Fruit fly (Drosophila melanogaster): Measurements from ENCODE around the gene SmB.

dm6 chr2L:10408122-10408576 lies 18.3 kb downstream of the SmB start, which contains the start of the genes Ip259 and RpS27A:
- no peak for TF ChIP-seq lola (GFP tag; optimal IDR thresholded peaks at IDR 0.05)
- peak; percentile 26 for TF ChIP-seq dsf (GFP tag; optimal IDR thresholded peaks at IDR 0.05; ENCODE audit: borderline replicate concordance)
- TF ChIP-seq CrebA (GFP tag; optimal IDR thresholded peaks at IDR 0.05; ENCODE audit: borderline replicate concordance) = no peak
- TF ChIP-seq sv (GFP tag; optimal IDR thresholded peaks at IDR 0.05) = no peak
- TF ChIP-seq Dif (GFP tag; optimal IDR thresholded peaks at IDR 0.05; ENCODE audit: partially characterized antibody) = peak; percentile 39
- TF ChIP-seq Abd-B (GFP tag; optimal IDR thresholded peaks at IDR 0.05) = no peak
- no peak for TF ChIP-seq usp (GFP tag; optimal IDR thresholded peaks at IDR 0.05)
- TF ChIP-seq ey (GFP tag; optimal IDR thresholded peaks at IDR 0.05) = peak; percentile 37
- TF ChIP-seq woc (GFP tag; optimal IDR thresholded peaks at IDR 0.05) = peak; percentile 84

Measured in whole organism, wandering third instar larva.